Worm (Caenorhabditis elegans): Measurements from ENCODE around the gene srw-79.

ce11 chrII:2925806-2926558 is 20.6 kb upstream of the srw-79 start:
- TF ChIP-seq dao-5 (tag; optimal IDR thresholded peaks at IDR 0.05) (no peak), W03F9.2 (tag; optimal IDR thresholded peaks at IDR 0.05) (no peak)

All from whole organism, L4/young adult.